Fruit fly (Drosophila melanogaster) whole organism, embryonic: Measurements from ENCODE around the gene DCP2.

Experiments
- Bgb ChIP-seq: fragments of 200-800 bp; sonication (Bioruptor generic); IDR thresholded peaks from 2 replicates; pipeline ENCODE4 v1.3.6; 2022; ENCODE audit warnings: missing biosample characterization, missing genetic modification characterization; ENCODE audit not compliant: partially characterized antibody
- CG10274 ChIP-seq: fragments of 200-800 bp; sonication (Bioruptor generic); optimal IDR thresholded peaks from 3 replicates; lab custom pipeline; 2017; ENCODE audit warnings: missing biosample characterization, mild to moderate bottlenecking, missing genetic modification characterization
- CG10979 ChIP-seq: fragments of 200-800 bp; sonication (Bioruptor generic); optimal IDR thresholded peaks from 2 replicates; lab custom pipeline; 2018; ENCODE audit warnings: missing biosample characterization, mild to moderate bottlenecking, missing genetic modification characterization, moderate library complexity
- CG12391 ChIP-seq: fragments of 200-800 bp; sonication (Bioruptor generic); optimal IDR thresholded peaks from 3 replicates; lab custom pipeline; 2018; ENCODE audit warnings: missing biosample characterization, mild to moderate bottlenecking, missing genetic modification characterization, moderate library complexity
- CG12659 ChIP-seq: fragments of 200-800 bp; sonication (Bioruptor generic); optimal IDR thresholded peaks from 3 replicates; lab custom pipeline; 2017; ENCODE audit warnings: mild to moderate bottlenecking, missing biosample characterization, missing genetic modification reagents, missing genetic modification characterization
- CG13775 ChIP-seq: fragments of 200-800 bp; sonication (Bioruptor generic); optimal IDR thresholded peaks from 3 replicates; lab custom pipeline; 2017; ENCODE audit warnings: missing biosample characterization, mild to moderate bottlenecking, missing genetic modification characterization
- CG14710 ChIP-seq: fragments of 200-800 bp; sonication (Bioruptor generic); optimal IDR thresholded peaks from 3 replicates; lab custom pipeline; 2019; ENCODE audit warnings: missing biosample characterization, mild to moderate bottlenecking, missing genetic modification characterization, moderate library complexity
- CG15696 ChIP-seq: fragments of 200-800 bp; sonication (Bioruptor generic); optimal IDR thresholded peaks from 2 replicates; lab custom pipeline; 2019; ENCODE audit warnings: missing biosample characterization, mild to moderate bottlenecking, missing genetic modification characterization, moderate library complexity
- CG17361 ChIP-seq: fragments of 200-800 bp; sonication (Bioruptor generic); IDR thresholded peaks from 3 replicates; pipeline ENCODE4 v1.3.6; 2022; ENCODE audit warnings: missing biosample characterization, missing genetic modification characterization
- CG17568 ChIP-seq: fragments of 200-800 bp; sonication (Bioruptor generic); optimal IDR thresholded peaks from 2 replicates; lab custom pipeline; 2018; ENCODE audit warnings: missing biosample characterization, mild to moderate bottlenecking, missing genetic modification characterization, moderate library complexity
- CG17829 ChIP-seq: fragments of 200-800 bp; optimal IDR thresholded peaks from 2 replicates; lab custom pipeline; 2019; ENCODE audit warnings: missing biosample characterization, mild to moderate bottlenecking, missing genetic modification characterization, moderate library complexity
- CG18262 ChIP-seq: fragments of 200-800 bp; optimal IDR thresholded peaks from 3 replicates; lab custom pipeline; 2019; ENCODE audit warnings: missing biosample characterization, mild to moderate bottlenecking, missing genetic modification characterization, moderate library complexity
- CG18476 ChIP-seq: fragments of 200-800 bp; sonication (Bioruptor generic); optimal IDR thresholded peaks from 2 replicates; lab custom pipeline; 2016; ENCODE audit warnings: missing biosample characterization, mild to moderate bottlenecking, missing genetic modification characterization
- CG2712 ChIP-seq: fragments of 200-800 bp; optimal IDR thresholded peaks from 3 replicates; lab custom pipeline; 2019; ENCODE audit warnings: missing biosample characterization, mild to moderate bottlenecking, missing genetic modification characterization, moderate library complexity
- CG30403 ChIP-seq: fragments of 200-800 bp; sonication (Bioruptor generic); optimal IDR thresholded peaks from 3 replicates; lab custom pipeline; 2016; ENCODE audit warnings: missing biosample characterization, missing genetic modification characterization
- CG3407 ChIP-seq: fragments of 200-800 bp; sonication (Bioruptor generic); optimal IDR thresholded peaks from 2 replicates; lab custom pipeline; 2018; ENCODE audit warnings: missing biosample characterization, mild to moderate bottlenecking, missing genetic modification characterization
- CG4404 ChIP-seq: fragments of 200-800 bp; sonication (Bioruptor generic); IDR thresholded peaks from 2 replicates; pipeline ENCODE4 v1.3.6; 2022; ENCODE audit warnings: missing biosample characterization, missing genetic modification characterization
- CG7987 ChIP-seq: fragments of 200-800 bp; sonication (Bioruptor generic); optimal IDR thresholded peaks from 2 replicates; lab custom pipeline; 2018; ENCODE audit warnings: missing biosample characterization, mild to moderate bottlenecking, missing genetic modification characterization, moderate library complexity
- CG8281 ChIP-seq: fragments of 200-800 bp; sonication (Bioruptor generic); optimal IDR thresholded peaks from 2 replicates; lab custom pipeline; 2018; ENCODE audit warnings: missing biosample characterization, mild to moderate bottlenecking, missing genetic modification characterization, moderate library complexity
- CG9215 ChIP-seq: fragments of 200-800 bp; sonication (Bioruptor generic); IDR thresholded peaks from 2 replicates; pipeline ENCODE4 v1.3.6; 2022; ENCODE audit warnings: missing biosample characterization, missing genetic modification characterization
- CG9727 ChIP-seq: fragments of 200-800 bp; sonication (Bioruptor generic); optimal IDR thresholded peaks from 3 replicates; lab custom pipeline; 2017; ENCODE audit warnings: missing biosample characterization, mild to moderate bottlenecking, missing genetic modification characterization
- Chrac-16 ChIP-seq: fragments of 200-800 bp; sonication (Bioruptor generic); optimal IDR thresholded peaks from 3 replicates; lab custom pipeline; 2016; ENCODE audit warnings: missing biosample characterization, missing genetic modification characterization
- D19A ChIP-seq: fragments of 200-800 bp; optimal IDR thresholded peaks from 3 replicates; lab custom pipeline; 2019; ENCODE audit warnings: missing biosample characterization, mild to moderate bottlenecking, missing genetic modification characterization, moderate library complexity
- Deaf1 ChIP-seq: fragments of 200-800 bp; optimal IDR thresholded peaks from 3 replicates; lab custom pipeline; 2019; ENCODE audit warnings: missing biosample characterization, mild to moderate bottlenecking, missing genetic modification characterization, moderate library complexity
- Dip3 ChIP-seq: fragments of 200-800 bp; sonication (Bioruptor generic); optimal IDR thresholded peaks from 3 replicates; lab custom pipeline; 2016; ENCODE audit warnings: missing biosample characterization, missing genetic modification characterization
- Ets65A ChIP-seq: fragments of 200-800 bp; sonication (Bioruptor generic); peaks from one replicate; lab custom pipeline; 2016; ENCODE audit warnings: missing biosample characterization, missing genetic modification characterization
- Fer2 ChIP-seq: fragments of 200-800 bp; sonication (Bioruptor generic); optimal IDR thresholded peaks from 2 replicates; lab custom pipeline; 2018; ENCODE audit warnings: missing biosample characterization, mild to moderate bottlenecking, missing genetic modification characterization, moderate library complexity
- Fer3 ChIP-seq: fragments of 200-800 bp; sonication (Bioruptor generic); optimal IDR thresholded peaks from 2 replicates; lab custom pipeline; 2018; ENCODE audit warnings: missing biosample characterization, mild to moderate bottlenecking, missing genetic modification characterization, moderate library complexity
- NC2β ChIP-seq: fragments of 200-800 bp; sonication (Bioruptor generic); optimal IDR thresholded peaks from 2 replicates; lab custom pipeline; 2016; ENCODE audit warnings: missing biosample characterization, missing genetic modification characterization
- Scr ChIP-seq: fragments of 200-800 bp; sonication (Bioruptor generic); IDR thresholded peaks from 2 replicates; pipeline ENCODE4 v1.3.6; 2022; ENCODE audit warnings: missing biosample characterization, missing genetic modification characterization; ENCODE audit not compliant: partially characterized antibody
- Sry-β ChIP-seq: fragments of 200-800 bp; sonication (Bioruptor generic); optimal IDR thresholded peaks from 2 replicates; lab custom pipeline; 2018; ENCODE audit warnings: missing biosample characterization, mild to moderate bottlenecking, missing genetic modification characterization, moderate library complexity
- Xrp1 ChIP-seq: fragments of 200-800 bp; sonication (Bioruptor generic); IDR thresholded peaks from 2 replicates; pipeline ENCODE4 v1.3.6; 2022; ENCODE audit warnings: missing biosample characterization, missing genetic modification characterization
- cg ChIP-seq: fragments of 200-800 bp; sonication (Bioruptor generic); optimal IDR thresholded peaks from 3 replicates; lab custom pipeline; 2019; ENCODE audit warnings: missing biosample characterization, mild to moderate bottlenecking, missing genetic modification characterization, moderate library complexity
- dm ChIP-seq: fragments of 200-800 bp; sonication (Bioruptor generic); optimal IDR thresholded peaks from 3 replicates; lab custom pipeline; 2016; ENCODE audit warnings: missing biosample characterization, missing genetic modification characterization
- dmrt11E ChIP-seq: fragments of 200-800 bp; sonication (Bioruptor generic); optimal IDR thresholded peaks from 3 replicates; lab custom pipeline; 2018; ENCODE audit warnings: missing biosample characterization, mild to moderate bottlenecking, missing genetic modification characterization, moderate library complexity
- eve ChIP-seq, 2 experiments: fragments of >200 bp; optimal IDR thresholded peaks; 2 replicates each; lab custom pipeline; 2017; ENCODE audit warnings: missing biosample characterization in 2 of 2, missing genetic modification characterization in 2 of 2
- gem ChIP-seq: fragments of 200-800 bp; sonication (Bioruptor generic); optimal IDR thresholded peaks from 2 replicates; lab custom pipeline; 2019; ENCODE audit warnings: missing biosample characterization, mild to moderate bottlenecking, missing genetic modification characterization, moderate library complexity
- grau ChIP-seq: fragments of 200-800 bp; optimal IDR thresholded peaks from 3 replicates; lab custom pipeline; 2019; ENCODE audit warnings: missing biosample characterization, mild to moderate bottlenecking, missing genetic modification characterization, moderate library complexity
- hb ChIP-seq: fragments of 200-800 bp; sonication (Bioruptor generic); IDR thresholded peaks from 3 replicates; pipeline ENCODE4 v1.3.6; 2022; ENCODE audit warnings: missing biosample characterization, missing genetic modification characterization; ENCODE audit not compliant: partially characterized antibody
- lola ChIP-seq, 3 experiments: fragments of >200 bp in 2 of 3; fragments of 200-800 bp in 1 of 3; sonication (Bioruptor generic) in 1 of 3; optimal IDR thresholded peaks; 2 replicates each; lab custom pipeline; 2017 to 2019; ENCODE audit warnings: missing biosample characterization in 3 of 3, missing genetic modification characterization in 3 of 3, mild to moderate bottlenecking in 1 of 3, moderate library complexity in 1 of 3
- nom ChIP-seq: fragments of 200-800 bp; sonication (Bioruptor generic); optimal IDR thresholded peaks from 2 replicates; lab custom pipeline; 2017; ENCODE audit warnings: missing biosample characterization, missing genetic modification characterization, mild to moderate bottlenecking, moderate library complexity, missing genetic modification reagents
- ro ChIP-seq: fragments of 200-800 bp; sonication (Bioruptor generic); IDR thresholded peaks from 2 replicates; pipeline ENCODE4 v1.3.6; 2022; ENCODE audit warnings: missing biosample characterization, missing genetic modification characterization
- seq ChIP-seq: fragments of 200-800 bp; sonication (Bioruptor generic); IDR thresholded peaks from 2 replicates; pipeline ENCODE4 v1.3.6; 2022; ENCODE audit warnings: missing biosample characterization, missing genetic modification characterization
- slbo ChIP-seq: fragments of 200-800 bp; sonication (Bioruptor generic); IDR thresholded peaks from 2 replicates; pipeline ENCODE4 v1.3.6; 2022; ENCODE audit warnings: missing biosample characterization, missing genetic modification characterization
- unc-4 ChIP-seq: fragments of 200-800 bp; sonication (Bioruptor generic); IDR thresholded peaks from 2 replicates; pipeline ENCODE4 v1.3.6; 2022; ENCODE audit warnings: missing biosample characterization, missing genetic modification characterization; ENCODE audit not compliant: partially characterized antibody
- zen ChIP-seq: fragments of 200-800 bp; sonication (Bioruptor generic); optimal IDR thresholded peaks from 3 replicates; lab custom pipeline; 2018; ENCODE audit warnings: missing biosample characterization, mild to moderate bottlenecking, missing genetic modification characterization, moderate library complexity
- zf30C ChIP-seq: fragments of 200-800 bp; sonication (Bioruptor generic); optimal IDR thresholded peaks from 3 replicates; lab custom pipeline; 2018; ENCODE audit warnings: missing biosample characterization, mild to moderate bottlenecking, missing genetic modification characterization
- zfh1 ChIP-seq: fragments of 200-800 bp; sonication (Bioruptor generic); IDR thresholded peaks from 3 replicates; pipeline ENCODE4 v1.3.6; 2022; ENCODE audit warnings: missing biosample characterization, missing genetic modification characterization

Gene DCP2

DNA sequence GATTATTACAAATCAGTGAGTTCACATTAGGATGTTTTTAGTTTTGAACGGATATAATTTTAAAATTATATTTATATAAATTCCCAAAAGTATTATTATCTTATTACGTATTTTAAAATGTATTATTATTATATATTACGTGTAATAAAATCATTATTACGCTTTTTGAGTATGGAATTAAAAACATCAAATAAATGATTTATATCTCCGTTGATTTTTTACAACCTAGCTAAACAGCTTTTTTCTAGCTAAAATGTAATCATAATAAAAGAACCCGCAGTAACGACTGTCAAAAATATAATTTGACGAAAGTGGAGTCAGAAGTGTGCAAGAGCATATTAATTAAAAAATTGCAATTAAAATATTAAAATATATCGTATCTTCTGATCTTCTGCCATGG is 18.2 kb downstream of the DCP2 start, which contains the start of gene CG6244:
CG6244 (plus strand) TSS at position 301 of the 400 bp plus-strand sequence.
- TF ChIP-seq unc-4 (GFP tag; lab: Robert Waterston, UW) (no peak), NC2β (GFP tag; lab: Kevin White, UChicago) (no peak), Sry-β (GFP tag; lab: Kevin White, UChicago) (peak; percentile 8), Deaf1 (tag; lab: Kevin White, UChicago) (no peak), Fer2 (tag; lab: Kevin White, UChicago) (no peak), ro (no peak)

DNA sequence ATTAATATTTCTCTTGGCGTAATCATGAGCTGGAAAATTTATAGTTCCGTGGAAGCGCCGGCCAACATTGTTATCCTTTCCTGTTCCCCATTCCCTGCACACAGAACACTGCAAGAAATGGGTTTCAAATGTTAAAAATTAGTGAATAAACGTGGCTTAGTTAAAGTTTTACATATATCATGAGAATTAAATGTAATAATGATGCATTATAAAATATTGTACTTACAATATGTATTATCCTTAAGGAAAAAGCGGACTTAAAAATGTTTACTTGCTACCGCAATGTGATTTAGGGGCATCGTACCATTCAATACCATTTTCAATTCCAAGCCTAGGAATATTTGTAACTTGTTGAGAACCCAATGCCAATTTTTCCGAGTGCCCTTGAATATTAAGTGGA is 23.6 kb downstream of the DCP2 start:
- TF ChIP-seq slbo (no peak), CG17829 (peak; percentile 53), CG12659 (GFP tag; lab: Kevin White, UChicago) (no peak), CG10274 (no peak), hb (GFP tag; lab: Robert Waterston, UW) (no peak), Scr (GFP tag; lab: Robert Waterston, UW) (no peak), CG7987 (GFP tag; lab: Kevin White, UChicago) (no peak), grau (tag; lab: Kevin White, UChicago) (peak; percentile 6), D19A (tag; lab: Kevin White, UChicago) (peak; percentile 20), Xrp1 (0 out of 2 replicates have a peak, but pooled peaks have one; percentile 35), dm (GFP tag; lab: Kevin White, UChicago) (no peak), zfh1 (0 out of 3 replicates have a peak, but pooled peaks have one; percentile 36), CG14710 (tag; lab: Kevin White, UChicago) (peak; percentile 5), CG13775 (GFP tag; lab: Kevin White, UChicago) (peak; percentile 9), CG2712 (tag; lab: Kevin White, UChicago) (peak; percentile 46), Fer3 (tag; lab: Kevin White, UChicago) (no peak), Dip3 (no peak), CG12391 (peak; percentile 37), CG18476 (GFP tag; lab: Kevin White, UChicago) (no peak), seq (GFP tag; lab: Robert Waterston, UW) (no peak), CG8281 (tag; lab: Kevin White, UChicago) (no peak), CG3407 (GFP tag; lab: Kevin White, UChicago) (no peak), CG10979 (tag; lab: Kevin White, UChicago) (peak; percentile 31), CG9727 (GFP tag; lab: Kevin White, UChicago) (peak; percentile 29), Bgb (GFP tag; lab: Robert Waterston, UW) (no peak), CG17361 (GFP tag; lab: Robert Waterston, UW) (0 out of 3 replicates have a peak, but pooled peaks have one; percentile 35), cg (GFP tag; lab: Kevin White, UChicago) (no peak), nom (GFP tag; lab: Kevin White, UChicago) (no peak), CG15696 (tag; lab: Kevin White, UChicago) (peak; percentile 52), eve (GFP tag; optimal IDR thresholded peaks at IDR 0.05; lab: Kevin White, UChicago) (peak in 1 of 2 experiments; percentile 36), zen (no peak), CG9215 (GFP tag; lab: Robert Waterston, UW) (no peak), Ets65A (GFP tag; lab: Kevin White, UChicago) (peak; percentile 39), CG4404 (GFP tag; lab: Robert Waterston, UW) (peak; percentile 14; the same call in 1 of the 2 replicates), CG30403 (GFP tag; lab: Kevin White, UChicago) (no peak), lola (GFP tag; optimal IDR thresholded peaks at IDR 0.05; lab: Kevin White, UChicago) (peak in 1 of 3 experiments; percentile 39), CG17568 (GFP tag; lab: Kevin White, UChicago) (no peak), CG18262 (tag; lab: Kevin White, UChicago) (peak; percentile 44), zf30C (GFP tag; lab: Kevin White, UChicago) (peak; percentile 75), dmrt11E (tag; lab: Kevin White, UChicago) (peak; percentile 64), gem (tag; lab: Kevin White, UChicago) (peak; percentile 34), Chrac-16 (GFP tag; lab: Kevin White, UChicago) (no peak)
